Worm (Caenorhabditis elegans): ENCODE measurements around the gene atic-1.

atic-1 gene

DNA sequence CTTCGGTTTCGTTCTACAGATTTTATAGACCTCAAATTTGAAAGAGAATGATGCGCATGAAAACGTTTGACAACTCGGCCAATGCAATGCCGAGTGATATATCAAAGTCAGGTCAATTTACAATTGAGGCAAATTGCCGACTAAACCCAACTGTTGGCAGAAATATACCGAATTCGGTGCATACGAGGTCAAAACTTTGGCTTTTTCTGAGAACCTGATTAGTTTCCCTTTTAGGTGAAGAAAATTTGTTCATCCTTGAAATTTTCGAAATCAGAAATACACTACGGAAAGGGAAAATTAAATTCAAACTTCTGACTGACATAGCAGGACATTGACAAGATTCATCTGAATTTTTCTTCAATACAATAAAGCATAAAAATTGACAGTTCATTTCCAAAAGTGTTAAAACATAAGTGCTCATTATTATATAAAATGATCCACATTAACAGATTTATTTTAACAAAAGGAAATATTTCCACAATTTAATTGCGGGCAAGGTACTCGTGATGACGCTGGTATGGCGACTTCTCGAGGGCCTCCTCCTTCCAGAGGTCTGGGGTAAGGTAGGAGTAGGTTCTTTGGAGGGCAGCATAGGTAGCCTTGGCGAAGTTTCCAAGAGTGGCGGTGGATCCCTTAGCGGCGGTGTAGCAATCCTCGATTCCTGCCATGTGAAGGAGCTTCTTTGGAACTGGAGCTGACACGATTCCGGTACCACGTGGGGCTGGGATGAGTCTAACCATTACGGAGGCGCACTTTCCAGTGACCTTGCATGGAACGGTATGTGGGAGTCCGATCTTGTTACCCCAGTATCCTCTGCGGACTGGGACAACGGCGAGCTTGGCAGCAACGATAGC, 43.4 kb downstream of the atic-1 start:
- TF ChIP-seq eyg-1 (tag; optimal IDR thresholded peaks at IDR 0.05) (no peak), ama-1 (optimal IDR thresholded peaks at IDR 0.05) (peak; percentile 9), elt-4 (tag; optimal IDR thresholded peaks at IDR 0.05) (peak; percentile 51), pros-1 (tag; optimal IDR thresholded peaks at IDR 0.05) (no peak)

ce11 chrIV:7926102-7926840, 44.4 kb downstream of the atic-1 start, which contains the start of gene rps-2:
rps-2 (minus strand) TSS chrIV:7926391.
- peak; percentile 11 for TF ChIP-seq nfya-1 (tag; optimal IDR thresholded peaks at IDR 0.05)
- no peak for TF ChIP-seq syd-9 (tag; optimal IDR thresholded peaks at IDR 0.05)

DNA sequence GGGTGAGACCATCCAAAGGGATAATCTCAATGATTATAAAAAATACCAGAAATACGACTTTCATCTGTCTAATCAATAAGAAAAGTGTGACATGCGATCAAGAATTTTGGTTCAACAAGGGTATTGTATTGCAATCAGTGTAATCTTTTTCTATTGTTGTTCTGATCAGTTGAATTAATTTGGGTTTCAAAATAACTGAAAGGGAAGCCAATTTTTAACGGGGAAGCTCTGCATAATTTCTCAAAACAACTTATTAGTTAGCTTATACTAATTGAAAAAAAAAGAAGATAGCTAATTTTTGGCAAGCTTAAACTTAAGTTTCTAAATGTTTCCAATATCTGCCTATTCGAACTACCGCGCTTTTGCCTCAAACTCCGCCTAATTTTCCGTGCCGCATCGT, 45.4 kb downstream of the atic-1 start, which contains the start of gene C49H3.12:
Gene C49H3.12, minus strand, starts transcription at position 101 of the 400 bp plus-strand sequence.
- no peak for TF ChIP-seq madf-2 (tag; optimal IDR thresholded peaks at IDR 0.05)

ce11 chrIV:7927852-7928251, 46.0 kb downstream of the atic-1 start, which contains the start of gene gcy-8:
gcy-8 (plus strand) TSS chrIV:7928152.
- no peak for TF ChIP-seq pqm-1 (tag; optimal IDR thresholded peaks at IDR 0.05)
- TF ChIP-seq nhr-232 (tag; optimal IDR thresholded peaks at IDR 0.05): no peak
- TF ChIP-seq zip-5 (tag; optimal IDR thresholded peaks at IDR 0.05): no peak
- no peak for TF ChIP-seq hlh-6 (tag; optimal IDR thresholded peaks at IDR 0.05)
- no peak for TF ChIP-seq elt-4 (tag; optimal IDR thresholded peaks at IDR 0.05)
- no peak for TF ChIP-seq F13H6.1 (tag; optimal IDR thresholded peaks at IDR 0.05)
- no peak for TF ChIP-seq ceh-22 (tag; optimal IDR thresholded peaks at IDR 0.05)
- no peak for TF ChIP-seq tbx-2 (tag; optimal IDR thresholded peaks at IDR 0.05)

DNA sequence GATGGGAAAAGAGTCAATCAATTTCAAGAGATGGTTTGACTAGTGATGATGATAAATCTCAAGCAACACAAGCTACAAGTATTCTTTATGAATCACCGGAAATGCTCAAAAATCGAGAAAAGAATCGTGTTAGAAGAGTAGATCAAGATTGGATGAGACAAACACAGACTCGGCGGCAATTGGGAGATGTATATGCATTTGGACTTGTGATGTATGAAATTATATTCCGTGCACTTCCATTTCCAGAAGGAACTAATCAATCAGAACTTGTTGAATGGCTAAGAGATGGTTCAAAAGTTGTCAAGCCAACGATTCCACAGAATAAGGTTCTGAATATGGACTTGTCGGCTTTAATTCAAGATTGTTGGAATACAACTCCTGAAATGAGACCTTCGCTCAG, 50.0 kb downstream of the atic-1 start:
- TF ChIP-seq ceh-9 (tag; optimal IDR thresholded peaks at IDR 0.05) (no peak), ceh-14 (tag; optimal IDR thresholded peaks at IDR 0.05) (no peak)

DNA sequence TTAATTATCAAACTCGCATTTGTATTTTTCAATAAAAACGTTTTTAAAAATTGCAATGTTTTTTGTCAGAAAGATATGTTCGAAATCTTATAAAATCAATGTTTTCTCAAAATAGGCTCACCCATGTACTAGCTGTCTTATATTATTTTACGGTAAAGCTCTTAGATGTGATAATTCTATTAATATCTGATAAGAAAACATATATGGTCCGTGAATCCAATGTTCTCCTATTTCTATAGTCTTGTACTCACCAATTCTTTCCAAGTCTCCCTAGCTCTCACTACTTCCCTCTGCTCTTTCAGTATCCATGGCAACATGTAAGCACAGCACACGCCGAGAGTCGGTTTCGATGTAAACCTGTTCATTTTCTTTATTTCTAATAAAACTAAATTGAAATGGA, 51.9 kb downstream of the atic-1 start, which contains the start of gene bbs-2:
Gene bbs-2, plus strand, starts transcription at position 301 of the 400 bp plus-strand sequence.
- TF ChIP-seq C08G9.2 (tag; optimal IDR thresholded peaks at IDR 0.05) (no peak), hlh-30 (tag; optimal IDR thresholded peaks at IDR 0.05; ENCODE audit: insufficient read depth) (no peak), unc-86 (tag; optimal IDR thresholded peaks at IDR 0.05) (no peak), pag-3 (tag; optimal IDR thresholded peaks at IDR 0.05; ENCODE audit: borderline replicate concordance) (no peak), ceh-22 (tag; optimal IDR thresholded peaks at IDR 0.05) (no peak), fax-1 (tag; optimal IDR thresholded peaks at IDR 0.05) (no peak), pha-4 (tag; optimal IDR thresholded peaks at IDR 0.05) (no peak), pha-2 (tag; optimal IDR thresholded peaks at IDR 0.05) (no peak), ceh-9 (tag; optimal IDR thresholded peaks at IDR 0.05) (no peak), C38D4.7 (GFP tag; optimal IDR thresholded peaks at IDR 0.05) (no peak)

- TF ChIP-seq ceh-6 (GFP tag; optimal IDR thresholded peaks at IDR 0.05) (no peak), unc-3 (GFP tag; conservative IDR thresholded peaks at IDR 0.05) (no peak), unc-3 (tag; optimal IDR thresholded peaks at IDR 0.05) (no peak), ceh-45 (GFP tag; IDR thresholded peaks at IDR 0.05) (no peak), ceh-14 (tag; optimal IDR thresholded peaks at IDR 0.05) (no peak), ceh-48 (tag; optimal IDR thresholded peaks at IDR 0.05) (no peak), ceh-22 (tag; optimal IDR thresholded peaks at IDR 0.05) (no peak), elt-4 (tag; optimal IDR thresholded peaks at IDR 0.05) (no peak), dve-1 (tag; optimal IDR thresholded peaks at IDR 0.05) (no peak), hlh-6 (tag; optimal IDR thresholded peaks at IDR 0.05) (no peak), madf-2 (tag; optimal IDR thresholded peaks at IDR 0.05) (no peak), fax-1 (tag; optimal IDR thresholded peaks at IDR 0.05) (no peak), ceh-24 (tag; optimal IDR thresholded peaks at IDR 0.05) (no peak), sdc-2 (tag; optimal IDR thresholded peaks at IDR 0.05) (no peak), nhr-232 (tag; optimal IDR thresholded peaks at IDR 0.05) (no peak), ceh-34 (tag; optimal IDR thresholded peaks at IDR 0.05) (no peak), nfya-1 (tag; optimal IDR thresholded peaks at IDR 0.05) (no peak), mec-3 (tag; optimal IDR thresholded peaks at IDR 0.05; ENCODE audit: borderline replicate concordance) (no peak), pros-1 (tag; optimal IDR thresholded peaks at IDR 0.05) (no peak), zip-5 (tag; optimal IDR thresholded peaks at IDR 0.05) (no peak)
Measured at ce11 chrIV:7938834-7939233, 57.0 kb downstream of the atic-1 start, which contains the start of gene F20D12.7. F20D12.7 (minus strand) TSS chrIV:7938934.
